Worm (Caenorhabditis elegans) whole organism, L4/young adult: ENCODE data around the gene F47B7.3.

Experiments
- W03F9.2 ChIP-seq: fragments of 150-350 bp; optimal IDR thresholded peaks from 2 replicates; lab custom pipeline; 2014; ENCODE audit warnings: missing biosample characterization, missing genetic modification characterization
- dao-5 ChIP-seq: sonication (generic microtip); optimal IDR thresholded peaks from 2 replicates; lab custom pipeline; 2016; ENCODE audit warnings: missing genotype, missing genetic modification characterization, moderate library complexity, missing compliant biosample characterization
- him-1 ChIP-seq: sonication (generic microtip); optimal IDR thresholded peaks from 2 replicates; lab custom pipeline; 2016; ENCODE audit warnings: missing genotype, missing genetic modification reagents, missing genetic modification characterization, missing compliant biosample characterization

The F47B7.3 gene

DNA sequence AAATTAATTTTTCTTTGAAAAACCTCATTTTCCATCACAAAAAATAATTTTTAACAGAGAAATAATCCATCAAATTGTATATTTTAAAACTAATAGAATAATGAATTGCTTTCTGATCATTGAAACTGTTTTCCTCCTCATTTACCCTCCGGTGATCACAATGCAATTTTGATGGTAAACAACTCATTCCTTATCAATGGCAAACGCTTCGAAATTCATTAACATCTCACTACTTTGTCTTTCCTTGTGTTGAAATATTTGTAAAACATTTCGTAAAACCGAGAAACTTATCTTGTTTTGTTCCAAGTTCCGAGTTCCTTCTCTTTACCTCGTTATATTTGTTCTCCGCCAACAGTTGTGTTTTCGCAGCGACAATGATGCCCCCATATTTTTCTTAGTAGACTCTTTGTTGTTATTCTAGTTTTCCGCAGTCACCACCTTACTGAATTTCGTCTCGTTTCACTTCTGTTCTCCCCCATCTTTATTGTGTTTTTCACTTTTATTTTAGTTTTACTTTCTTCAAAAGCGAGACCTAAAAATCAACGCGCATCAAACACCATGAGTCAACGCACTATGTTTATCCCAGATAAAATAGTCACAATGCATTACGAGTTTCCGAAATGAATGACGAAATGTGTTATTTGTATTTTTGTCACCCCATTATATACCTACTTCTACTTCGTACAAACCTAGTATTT lies 21.1 kb upstream of the F47B7.3 start:
- no peak for TF ChIP-seq dao-5 (tag; lab: Kevin White, UChicago)
- no peak for TF ChIP-seq him-1 (tag; lab: Kevin White, UChicago)
- no peak for TF ChIP-seq W03F9.2 (tag; lab: Kevin White, UChicago)

DNA sequence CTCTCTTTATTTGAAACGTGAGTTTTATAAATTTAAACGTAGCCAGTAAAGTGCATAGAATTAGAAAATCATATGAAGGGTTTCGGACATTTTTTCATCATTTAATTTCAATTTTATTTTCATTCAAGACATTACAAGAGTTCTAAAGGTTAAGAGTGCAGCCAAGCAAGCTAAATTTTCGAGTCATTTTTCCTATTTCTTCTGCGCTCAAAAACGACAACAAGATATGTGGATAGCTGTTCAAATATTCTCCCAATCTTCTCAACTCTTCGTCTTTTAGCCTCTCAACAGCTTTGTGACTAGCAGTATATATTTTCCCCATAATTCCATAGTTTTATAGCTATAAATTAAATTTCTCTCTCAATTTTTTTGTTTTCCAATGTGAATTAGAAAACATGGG lies 19.5 kb upstream of the F47B7.3 start:
- TF ChIP-seq him-1 (tag; lab: Kevin White, UChicago) (no peak), W03F9.2 (tag; lab: Kevin White, UChicago) (no peak), dao-5 (tag; lab: Kevin White, UChicago) (no peak)

DNA sequence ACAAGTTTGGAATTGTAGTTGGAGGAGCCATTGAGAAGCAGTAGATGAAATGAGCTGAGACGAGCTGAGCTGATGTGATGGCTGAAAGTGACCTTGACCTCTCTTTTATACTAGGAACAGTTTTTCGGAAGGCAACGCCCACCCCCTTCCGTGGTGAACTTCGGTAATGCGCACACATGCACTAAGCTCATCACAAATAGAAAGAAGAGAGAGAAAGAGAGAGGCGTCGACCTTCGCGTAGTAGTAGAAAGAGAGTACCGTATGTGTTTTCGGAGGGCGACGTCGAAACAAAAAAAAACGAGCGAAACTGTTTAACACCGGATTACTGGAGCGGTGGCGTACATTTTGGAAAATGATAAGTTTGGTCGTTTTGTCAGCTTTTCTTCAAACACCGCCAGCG lies 16.8 kb upstream of the F47B7.3 start, which contains the start of gene marg-1:
Gene marg-1, minus strand, starts transcription at position 101 of the 400 bp plus-strand sequence.
- TF ChIP-seq W03F9.2 (tag; lab: Kevin White, UChicago) (no peak), him-1 (tag; lab: Kevin White, UChicago) (no peak), dao-5 (tag; lab: Kevin White, UChicago) (no peak)

DNA sequence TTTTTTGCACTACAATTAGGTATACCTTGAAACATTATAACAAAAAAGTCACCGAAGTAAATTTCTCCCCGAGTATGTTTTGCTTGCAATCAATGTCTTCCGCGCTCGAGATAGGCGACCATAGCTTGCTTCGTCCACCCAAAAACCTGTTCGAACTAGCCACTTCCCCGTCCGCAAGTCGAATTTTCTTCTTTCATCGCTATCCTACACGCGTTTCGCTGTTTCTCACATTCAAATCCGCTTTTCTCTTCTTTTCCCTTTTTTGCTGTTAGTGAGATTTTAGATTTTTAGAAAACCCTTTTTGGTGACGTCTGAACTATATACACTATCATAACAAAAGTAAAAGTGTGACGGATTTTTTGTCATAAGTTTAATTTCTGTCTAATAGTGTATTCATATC lies 9.0 kb upstream of the F47B7.3 start:
- TF ChIP-seq him-1 (tag; lab: Kevin White, UChicago) (no peak), W03F9.2 (tag; lab: Kevin White, UChicago) (no peak), dao-5 (tag; lab: Kevin White, UChicago) (no peak)

DNA sequence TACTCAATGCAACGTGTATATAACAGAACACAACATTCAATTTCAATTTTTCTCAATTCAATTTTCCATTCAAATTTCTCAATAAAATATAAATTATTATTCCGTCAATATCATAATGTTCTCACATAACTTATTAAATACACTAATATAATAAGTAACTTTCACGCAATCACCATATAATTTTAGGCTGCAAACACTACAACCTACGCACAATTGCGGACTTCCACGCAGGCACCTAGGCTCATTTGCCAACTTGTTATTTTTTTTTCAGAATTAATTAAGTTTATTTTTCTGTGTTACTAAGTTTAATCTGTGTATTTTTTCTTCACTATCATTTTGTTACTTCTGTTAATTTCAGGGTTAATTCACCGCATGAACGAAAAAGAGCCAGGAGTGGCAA lies 8.2 kb upstream of the F47B7.3 start, which contains the start of gene F47B7.2:
Gene F47B7.2, plus strand, starts transcription at position 358 of the 400 bp plus-strand sequence.
- no peak for TF ChIP-seq W03F9.2 (tag; lab: Kevin White, UChicago)
- no peak for TF ChIP-seq dao-5 (tag; lab: Kevin White, UChicago)
- TF ChIP-seq him-1 (tag; lab: Kevin White, UChicago): no peak

DNA sequence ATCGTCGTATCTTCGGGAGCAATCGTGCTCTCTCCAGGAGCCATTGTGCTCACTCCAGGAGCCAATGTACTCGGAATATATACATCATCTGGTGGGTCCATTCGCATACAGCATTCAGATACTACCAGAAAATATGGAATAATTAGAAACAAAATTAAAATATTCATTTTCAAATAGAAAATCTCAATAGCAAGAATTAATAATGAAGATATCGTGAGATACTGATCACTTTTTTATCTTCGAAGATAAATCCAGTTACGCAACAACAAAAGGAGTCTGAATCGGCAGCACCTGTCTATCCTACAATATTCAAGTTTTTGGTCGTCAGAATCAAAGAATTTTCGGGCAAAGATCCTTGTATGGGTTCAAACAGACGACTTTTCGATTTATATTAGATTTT lies 4.5 kb upstream of the F47B7.3 start, which contains the start of gene F47B7.5:
Gene F47B7.5, minus strand, starts transcription at position 101 of the 400 bp plus-strand sequence.
- TF ChIP-seq W03F9.2 (tag; lab: Kevin White, UChicago): no peak
- no peak for TF ChIP-seq him-1 (tag; lab: Kevin White, UChicago)
- TF ChIP-seq dao-5 (tag; lab: Kevin White, UChicago): no peak

DNA sequence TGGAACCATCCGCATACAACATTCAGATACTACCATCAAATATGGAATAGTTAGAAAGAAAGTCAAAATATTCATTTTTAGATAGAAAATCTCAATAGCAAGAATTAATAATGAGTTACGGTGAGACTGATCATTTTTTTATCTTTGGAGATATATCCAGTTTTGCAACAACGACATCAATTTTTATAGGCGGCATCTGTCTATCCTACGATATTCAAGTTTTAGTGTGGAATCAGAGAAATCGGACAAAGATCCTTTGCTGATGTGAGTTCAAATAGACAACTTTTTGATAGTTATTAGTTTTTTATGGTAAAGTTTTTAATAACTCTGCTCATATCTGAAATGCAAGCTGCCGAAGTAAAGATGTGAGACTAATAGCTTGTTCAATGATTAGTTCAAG lies 2.4 kb upstream of the F47B7.3 start, which contains the start of gene F47B7.4:
Gene F47B7.4, minus strand, starts transcription at position 101 of the 400 bp plus-strand sequence.
- TF ChIP-seq dao-5 (tag; lab: Kevin White, UChicago): no peak
- TF ChIP-seq W03F9.2 (tag; lab: Kevin White, UChicago): no peak
- no peak for TF ChIP-seq him-1 (tag; lab: Kevin White, UChicago)

DNA sequence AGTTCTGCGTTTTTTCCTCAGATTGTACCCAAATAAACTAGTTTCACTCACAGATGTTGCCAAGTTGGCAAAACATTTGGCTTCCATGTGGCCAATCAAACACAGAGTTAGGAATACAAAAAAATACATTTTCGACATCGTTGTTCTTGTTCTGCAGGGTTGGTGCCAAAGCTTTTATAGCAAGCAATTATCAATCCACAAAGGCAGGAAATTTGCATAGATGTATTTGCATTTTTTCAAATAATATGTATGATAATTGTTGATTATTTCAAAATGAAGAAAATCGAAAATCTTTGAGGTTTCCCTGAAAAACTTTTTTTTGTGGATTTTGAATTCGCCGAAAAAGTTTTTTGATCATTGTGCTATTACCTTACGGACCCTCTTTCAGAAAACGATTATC lies 1.8 kb downstream of the F47B7.3 start, which contains the start of gene T14G12.11:
Gene T14G12.11, minus strand, starts transcription at position 138 of the 400 bp plus-strand sequence.
- TF ChIP-seq dao-5 (tag; lab: Kevin White, UChicago) (no peak), W03F9.2 (tag; lab: Kevin White, UChicago) (no peak), him-1 (tag; lab: Kevin White, UChicago) (no peak)

DNA sequence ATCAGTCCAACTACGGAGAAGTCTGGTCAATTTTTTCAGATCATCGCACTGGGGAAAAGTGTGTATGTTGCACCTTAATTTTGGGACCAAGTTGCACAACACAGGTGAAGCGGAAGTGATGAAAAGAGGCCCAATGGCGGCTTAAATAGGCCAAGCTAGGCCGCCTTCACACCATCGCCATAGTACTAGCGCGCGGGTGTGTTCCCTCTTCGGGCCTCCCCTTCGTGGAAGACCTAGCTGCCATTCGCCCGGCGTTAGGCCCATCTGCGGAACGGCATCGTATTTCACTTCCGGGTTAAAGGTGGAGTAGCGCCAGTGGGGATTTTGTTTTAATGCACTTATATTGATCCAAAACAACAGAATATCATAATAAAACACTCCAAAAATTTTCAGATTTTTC lies 4.4 kb downstream of the F47B7.3 start:
- TF ChIP-seq him-1 (tag; lab: Kevin White, UChicago) (no peak), W03F9.2 (tag; lab: Kevin White, UChicago) (no peak), dao-5 (tag; lab: Kevin White, UChicago) (no peak)

DNA sequence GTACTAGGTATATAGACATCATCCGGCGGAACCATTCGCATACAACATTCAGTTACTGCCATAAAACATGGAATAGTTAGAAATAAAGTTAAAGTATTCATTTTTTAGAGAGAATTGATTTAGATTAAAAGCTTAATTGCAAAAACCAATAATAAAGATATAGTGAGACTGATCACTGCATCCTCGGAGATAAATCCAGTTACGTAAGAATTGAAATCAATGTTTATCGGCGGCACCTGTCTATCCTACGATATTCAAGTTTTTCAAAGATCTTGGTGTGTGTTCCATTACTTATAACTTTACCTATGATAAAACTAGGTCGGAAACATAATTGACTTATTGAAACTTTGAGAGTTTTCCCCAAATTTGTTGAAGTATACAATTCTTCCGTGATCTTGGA lies 4.8 kb downstream of the F47B7.3 start, which contains the start of gene T14G12.6:
Gene T14G12.6, minus strand, starts transcription at position 101 of the 400 bp plus-strand sequence.
- no peak for TF ChIP-seq him-1 (tag; lab: Kevin White, UChicago)
- TF ChIP-seq W03F9.2 (tag; lab: Kevin White, UChicago): no peak
- TF ChIP-seq dao-5 (tag; lab: Kevin White, UChicago): no peak

DNA sequence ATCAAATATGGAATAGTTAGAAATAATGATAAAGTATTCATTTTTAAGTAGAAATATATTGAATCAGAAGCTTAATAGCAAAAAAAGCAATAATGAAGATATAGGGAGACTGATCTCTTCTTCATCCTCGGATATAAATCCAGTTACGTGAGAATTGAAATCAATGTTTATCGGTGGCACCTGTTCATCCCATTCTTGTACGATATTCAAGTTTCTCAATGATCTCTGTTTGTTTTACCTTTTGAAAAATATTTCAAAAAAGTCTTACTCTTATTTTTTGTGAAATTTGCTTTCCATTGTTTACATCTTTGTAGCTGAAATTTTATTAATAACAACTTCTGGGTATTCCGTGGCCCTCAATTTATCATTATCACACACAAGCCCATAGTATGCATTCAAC lies 5.8 kb downstream of the F47B7.3 start, which contains the start of gene T14G12.12:
Gene T14G12.12, minus strand, starts transcription at position 101 of the 400 bp plus-strand sequence.
- TF ChIP-seq dao-5 (tag; lab: Kevin White, UChicago) (no peak), W03F9.2 (tag; lab: Kevin White, UChicago) (no peak), him-1 (tag; lab: Kevin White, UChicago) (no peak)

DNA sequence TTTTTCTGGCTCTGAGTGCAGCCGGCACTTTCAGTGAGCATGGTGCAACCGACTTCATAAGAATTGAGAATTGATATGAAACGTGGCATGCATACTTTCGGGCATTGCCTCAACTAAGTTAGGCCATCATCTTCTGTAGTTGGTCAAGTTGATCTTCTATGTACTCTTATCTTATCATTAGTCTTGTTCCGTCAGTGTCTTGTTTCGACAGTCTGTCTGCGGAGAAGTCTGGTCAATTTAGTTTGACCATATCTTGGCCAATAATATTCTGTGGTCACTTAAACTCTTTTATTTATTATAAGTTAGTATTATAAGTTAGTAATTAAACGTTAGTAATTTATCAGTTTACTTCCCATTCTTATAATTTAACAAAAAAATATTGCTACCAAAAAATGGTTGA lies 8.0 kb downstream of the F47B7.3 start:
- TF ChIP-seq W03F9.2 (tag; lab: Kevin White, UChicago) (no peak), him-1 (tag; lab: Kevin White, UChicago) (no peak)

DNA sequence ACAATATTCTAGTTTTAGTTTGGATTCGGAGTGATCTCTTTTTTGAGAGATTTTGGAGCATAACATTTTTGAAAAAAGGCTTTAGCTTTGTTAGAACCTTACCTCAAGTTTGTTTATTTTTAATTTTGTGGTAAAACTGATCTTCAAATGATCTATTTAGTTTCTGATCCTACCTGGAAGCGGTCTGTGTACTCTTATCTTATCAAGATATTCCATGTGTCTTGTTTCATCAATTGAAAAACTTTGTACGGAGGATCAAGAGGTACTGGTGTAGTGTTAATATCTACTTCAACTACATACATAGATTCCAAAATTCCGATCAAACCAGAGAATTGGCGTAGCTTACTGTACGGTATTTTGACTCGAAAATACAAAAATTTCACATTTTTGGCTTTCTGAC lies 8.4 kb downstream of the F47B7.3 start:
- no peak for TF ChIP-seq him-1 (tag; lab: Kevin White, UChicago)
- no peak for TF ChIP-seq W03F9.2 (tag; lab: Kevin White, UChicago)
- TF ChIP-seq dao-5 (tag; lab: Kevin White, UChicago): no peak
